Fruit fly (Drosophila melanogaster): Measurements from ENCODE around the gene xit.

- TF ChIP-seq HLH4C (GFP tag; IDR thresholded peaks at IDR 0.05; ENCODE audit: partially characterized antibody): no peak
- TF ChIP-seq trh (GFP tag; optimal IDR thresholded peaks at IDR 0.05): no peak
- TF ChIP-seq pfk (GFP tag; optimal IDR thresholded peaks at IDR 0.05): no peak
- TF ChIP-seq az2 (GFP tag; optimal IDR thresholded peaks at IDR 0.05): no peak
- no peak for TF ChIP-seq YL-1 (GFP tag; optimal IDR thresholded peaks at IDR 0.05)
- no peak for TF ChIP-seq br (optimal IDR thresholded peaks at IDR 0.05)
- no peak for TF ChIP-seq lilli (GFP tag; optimal IDR thresholded peaks at IDR 0.05)
- TF ChIP-seq lbe (GFP tag; optimal IDR thresholded peaks at IDR 0.05): no peak
- no peak for TF ChIP-seq Adf1 (GFP tag; IDR thresholded peaks at IDR 0.05)
- TF ChIP-seq CG31441 (GFP tag; IDR thresholded peaks at IDR 0.05): no peak
- no peak for TF ChIP-seq oc (tag; optimal IDR thresholded peaks at IDR 0.05)
- no peak for TF ChIP-seq CG1233 (GFP tag; optimal IDR thresholded peaks at IDR 0.05)
Measured at dm6 chrX:6869770-6870404, 49.1 kb downstream of the xit start.
